Worm (Caenorhabditis elegans): Measurements from ENCODE around the gene ceh-60.

Gene ceh-60

ce11 chrX:6518537-6518936 lies 11.4 kb downstream of the ceh-60 start, which contains the start of gene ets-4 (continued):
- TF ChIP-seq madf-5 (GFP tag; IDR thresholded peaks at IDR 0.05): no peak
- no peak for TF ChIP-seq nhr-10 (tag; optimal IDR thresholded peaks at IDR 0.05)
- TF ChIP-seq ama-1 (optimal IDR thresholded peaks at IDR 0.05): no peak
- TF ChIP-seq gei-8 (GFP tag; optimal IDR thresholded peaks at IDR 0.05): no peak
- TF ChIP-seq lsy-2 (tag; optimal IDR thresholded peaks at IDR 0.05): peak in 1 of 2 experiments; percentile 26
- TF ChIP-seq dmd-9 (GFP tag; IDR thresholded peaks at IDR 0.05): no peak
- TF ChIP-seq Y105C5A.15 (GFP tag; IDR thresholded peaks at IDR 0.05): no peak
- TF ChIP-seq F49E8.2 (tag; optimal IDR thresholded peaks at IDR 0.05; ENCODE audit: borderline replicate concordance): no peak
- TF ChIP-seq mxl-3 (GFP tag; optimal IDR thresholded peaks at IDR 0.05): peak; percentile 19
- no peak for TF ChIP-seq lin-38 (GFP tag; IDR thresholded peaks at IDR 0.05)
- TF ChIP-seq fos-1 (tag; optimal IDR thresholded peaks at IDR 0.05): no peak
- TF ChIP-seq ztf-7 (tag; optimal IDR thresholded peaks at IDR 0.05): no peak
- peak; percentile 83 for TF ChIP-seq hlh-30 (tag; optimal IDR thresholded peaks at IDR 0.05; ENCODE audit: insufficient read depth)
- TF ChIP-seq hlh-11 (tag; optimal IDR thresholded peaks at IDR 0.05): peak; percentile 94
- TF ChIP-seq nhr-111 (GFP tag; optimal IDR thresholded peaks at IDR 0.05): no peak
- TF ChIP-seq nhr-6 (tag; optimal IDR thresholded peaks at IDR 0.05): peak; percentile 13
- TF ChIP-seq spr-3 (GFP tag; optimal IDR thresholded peaks at IDR 0.05): no peak
- no peak for TF ChIP-seq ctbp-1 (GFP tag; IDR thresholded peaks at IDR 0.05)
- peak; percentile 86 for TF ChIP-seq nhr-102 (tag; optimal IDR thresholded peaks at IDR 0.05)
- peak; percentile 57 for TF ChIP-seq nhr-48 (tag; optimal IDR thresholded peaks at IDR 0.05)
- peak; percentile 2 for TF ChIP-seq duxl-1 (tag; optimal IDR thresholded peaks at IDR 0.05; ENCODE audit: poor library complexity)
- no peak for TF ChIP-seq egl-43 (GFP tag; IDR thresholded peaks at IDR 0.05)
- TF ChIP-seq arid-1 (GFP tag; conservative IDR thresholded peaks at IDR 0.05): no peak
- no peak for TF ChIP-seq F10B5.3 (tag; optimal IDR thresholded peaks at IDR 0.05)
- TF ChIP-seq ceh-44 (GFP tag; IDR thresholded peaks at IDR 0.05): no peak
- no peak for TF ChIP-seq spr-1 (tag; optimal IDR thresholded peaks at IDR 0.05)
- no peak for TF ChIP-seq ceh-28 (tag; optimal IDR thresholded peaks at IDR 0.05)
- TF ChIP-seq tra-1 (GFP tag; IDR thresholded peaks at IDR 0.05): peak; percentile 85
- no peak for TF ChIP-seq jun-1 (tag; optimal IDR thresholded peaks at IDR 0.05)
- no peak for TF ChIP-seq F44E2.7 (GFP tag; IDR thresholded peaks at IDR 0.05)
- TF ChIP-seq hmg-1.1 (GFP tag; IDR thresholded peaks at IDR 0.05): no peak
- TF ChIP-seq nhr-11 (tag; optimal IDR thresholded peaks at IDR 0.05): no peak
- TF ChIP-seq R02D3.7 (tag; optimal IDR thresholded peaks at IDR 0.05): no peak
- TF ChIP-seq saeg-2 (GFP tag; IDR thresholded peaks at IDR 0.05): 0 out of 2 replicates have a peak, but pooled peaks have one; percentile 55
- no peak for TF ChIP-seq lin-39 (tag; optimal IDR thresholded peaks at IDR 0.05)
- TF ChIP-seq snpc-1.2 (GFP tag; IDR thresholded peaks at IDR 0.05): no peak
- TF ChIP-seq hif-1 (tag; optimal IDR thresholded peaks at IDR 0.05): peak in 1 of 2 experiments; percentile 28
- no peak for TF ChIP-seq snpc-4 (tag; optimal IDR thresholded peaks at IDR 0.05)
- no peak for TF ChIP-seq unc-130 (GFP tag; optimal IDR thresholded peaks at IDR 0.05)
- no peak for TF ChIP-seq daf-12 (tag; optimal IDR thresholded peaks at IDR 0.05)
- TF ChIP-seq rbr-2 (tag; optimal IDR thresholded peaks at IDR 0.05): no peak
- TF ChIP-seq nhr-28 (tag; optimal IDR thresholded peaks at IDR 0.05): peak; percentile 86
- TF ChIP-seq lir-3 (tag; optimal IDR thresholded peaks at IDR 0.05): no peak
- no peak for TF ChIP-seq nhr-42 (GFP tag; IDR thresholded peaks at IDR 0.05)
- TF ChIP-seq zip-11 (GFP tag; IDR thresholded peaks at IDR 0.05): no peak
- TF ChIP-seq nhr-77 (tag; optimal IDR thresholded peaks at IDR 0.05): peak; percentile 46
- TF ChIP-seq ces-1 (GFP tag; optimal IDR thresholded peaks at IDR 0.05): no peak
- peak; percentile 11; the same call in 1 of the 2 replicates for TF ChIP-seq pha-4 (GFP tag; IDR thresholded peaks at IDR 0.05)
- TF ChIP-seq pha-4 (tag; optimal IDR thresholded peaks at IDR 0.05): no peak
- TF ChIP-seq lin-15B (tag; optimal IDR thresholded peaks at IDR 0.05): no peak
- no peak for TF ChIP-seq attf-4 (tag; optimal IDR thresholded peaks at IDR 0.05)
- TF ChIP-seq ceh-20 (GFP tag; IDR thresholded peaks at IDR 0.05): peak; percentile 73; the same call in 1 of the 2 replicates
- no peak for TF ChIP-seq zfp-2 (tag; optimal IDR thresholded peaks at IDR 0.05)
